Fruit fly (Drosophila melanogaster): ENCODE data around the gene Galphaf.

Gene Galphaf

DNA sequence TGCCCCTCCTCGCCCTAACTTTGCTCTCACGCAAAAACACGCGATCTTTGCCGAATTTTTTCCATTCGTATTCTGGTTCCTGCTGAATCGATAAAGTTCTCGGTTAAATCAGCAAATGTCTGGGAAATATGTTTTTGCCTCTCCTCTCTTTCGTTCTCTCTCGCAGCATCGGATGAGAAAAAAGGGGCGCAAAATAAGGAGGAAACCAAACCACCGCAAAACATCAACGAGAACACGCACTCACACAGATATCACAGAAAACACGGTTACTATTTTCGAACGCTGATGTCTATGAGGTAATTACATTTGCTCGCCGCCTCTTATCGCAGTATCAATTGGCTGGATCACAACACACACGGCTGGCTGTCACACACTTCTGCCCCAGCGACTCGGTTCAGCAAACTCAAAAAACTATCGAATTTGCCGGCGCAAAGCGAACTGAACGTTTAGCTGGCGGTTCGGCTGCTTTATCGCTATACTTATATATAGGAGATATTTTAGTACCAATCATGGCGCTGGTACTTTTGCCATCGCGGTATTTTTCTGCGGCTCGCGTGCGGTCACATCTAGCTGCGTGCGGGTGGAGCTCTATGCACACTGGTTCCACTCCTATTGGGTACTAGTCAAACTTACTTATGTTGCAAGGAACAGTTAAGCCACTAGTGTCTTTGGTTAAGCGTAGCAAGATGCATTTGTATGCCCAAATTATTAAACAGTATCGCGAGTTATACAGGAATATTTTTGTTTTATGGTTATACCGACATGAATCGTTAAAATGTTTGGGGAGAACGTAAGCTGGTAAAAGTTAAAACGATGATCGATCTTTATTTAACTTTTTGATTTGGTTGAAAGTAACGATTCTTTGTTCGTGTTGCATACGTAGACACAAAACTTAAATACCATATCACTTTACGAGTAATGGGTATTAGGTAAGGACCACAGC lies 6.3 kb downstream of the Galphaf start, which contains the start of gene Baldspot (continued):
- TF ChIP-seq Blimp-1 (GFP tag; optimal IDR thresholded peaks at IDR 0.05) (peak; percentile 40), svp (GFP tag) (peak; percentile 84), CG4318 (GFP tag; optimal IDR thresholded peaks at IDR 0.05) (peak; percentile 52), CG8119 (GFP tag; IDR thresholded peaks at IDR 0.05) (peak; percentile 66; the same call in 1 of the 3 replicates), esn (GFP tag; optimal IDR thresholded peaks at IDR 0.05) (peak; percentile 59), Smox (GFP tag; optimal IDR thresholded peaks at IDR 0.05) (no peak), Sox14 (GFP tag; optimal IDR thresholded peaks at IDR 0.05) (peak; percentile 68), CG10669 (GFP tag; optimal IDR thresholded peaks at IDR 0.05) (peak; percentile 89), spab (GFP tag; optimal IDR thresholded peaks at IDR 0.05) (peak; percentile 81), CG8632 (GFP tag; optimal IDR thresholded peaks at IDR 0.05) (no peak), CG9139 (GFP tag; optimal IDR thresholded peaks at IDR 0.05) (peak; percentile 63), CG3919 (GFP tag; optimal IDR thresholded peaks at IDR 0.05) (peak; percentile 89), acj6 (GFP tag; optimal IDR thresholded peaks at IDR 0.05) (peak; percentile 36), CG32006 (GFP tag; optimal IDR thresholded peaks at IDR 0.05) (peak; percentile 68), Sox15 (GFP tag; optimal IDR thresholded peaks at IDR 0.05) (peak; percentile 8), net (GFP tag; optimal IDR thresholded peaks at IDR 0.05) (no peak), Ets96B (tag; optimal IDR thresholded peaks at IDR 0.05) (peak; percentile 86), topi (GFP tag; optimal IDR thresholded peaks at IDR 0.05) (peak; percentile 86), Gug (GFP tag; IDR thresholded peaks at IDR 0.05) (0 out of 2 replicates have a peak, but pooled peaks have one; percentile 34), CG6163 (GFP tag; IDR thresholded peaks at IDR 0.05) (peak; percentile 74; the same call in 2 of the 3 replicates), vri (GFP tag; optimal IDR thresholded peaks at IDR 0.05) (peak; percentile 83), Lpt (GFP tag; optimal IDR thresholded peaks at IDR 0.05) (peak; percentile 77), Hr4 (GFP tag; optimal IDR thresholded peaks at IDR 0.05) (peak; percentile 67), fkh (GFP tag; optimal IDR thresholded peaks at IDR 0.05) (peak; percentile 23), CG8319 (GFP tag; optimal IDR thresholded peaks at IDR 0.05) (peak; percentile 64), pdm3 (GFP tag; optimal IDR thresholded peaks at IDR 0.05) (peak; percentile 64), fd85E (GFP tag; optimal IDR thresholded peaks at IDR 0.05) (peak; percentile 56), ss (GFP tag; optimal IDR thresholded peaks at IDR 0.05) (peak; percentile 69 to 84), fd59A (GFP tag; optimal IDR thresholded peaks at IDR 0.05) (peak; percentile 21)

DNA sequence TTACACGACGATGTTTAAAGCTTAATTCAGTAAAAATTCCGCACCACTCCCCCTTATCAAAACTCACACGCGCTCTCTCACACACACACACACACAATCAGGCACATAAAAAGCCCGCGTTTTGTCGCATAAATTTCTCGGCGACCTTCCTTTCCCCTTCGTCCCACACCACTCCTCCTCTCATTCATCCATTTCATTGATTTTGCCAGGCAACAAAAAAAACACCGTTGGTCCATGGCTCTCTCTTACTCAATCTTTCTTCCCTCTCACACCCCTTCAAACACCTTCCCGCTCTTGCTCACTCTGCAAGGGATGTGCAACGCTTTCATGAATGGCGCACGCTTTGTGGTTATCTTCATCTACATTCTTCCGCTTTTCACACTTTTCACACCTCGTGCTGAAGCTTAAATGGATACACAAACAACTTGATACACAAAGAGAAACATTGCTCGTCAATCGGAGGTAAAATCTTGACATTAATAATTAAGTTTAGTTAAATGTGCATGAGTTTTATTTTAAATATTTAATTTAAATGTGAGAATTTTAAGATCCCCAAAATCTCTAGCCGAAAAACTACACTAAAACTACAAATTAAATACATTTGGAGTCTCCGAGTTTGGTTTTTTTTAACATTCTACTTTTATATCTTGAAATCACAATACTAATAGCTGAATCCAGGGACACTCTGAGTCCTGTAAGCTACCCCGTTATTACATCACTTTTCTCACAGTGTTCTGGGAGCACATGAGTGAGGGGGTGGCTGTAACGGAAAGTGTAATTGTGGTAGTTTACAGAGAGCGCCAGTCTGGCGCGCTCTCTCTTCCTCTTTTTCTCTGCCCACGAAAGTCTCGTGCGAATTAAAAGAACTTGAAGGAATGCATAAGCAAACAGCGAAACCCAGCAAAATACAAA lies 7.5 kb downstream of the Galphaf start:
- TF ChIP-seq CG3032 (tag; optimal IDR thresholded peaks at IDR 0.05) (peak; percentile 96), acj6 (GFP tag; optimal IDR thresholded peaks at IDR 0.05) (peak; percentile 97), CG6163 (GFP tag; IDR thresholded peaks at IDR 0.05) (peak; percentile 93), CG15336 (GFP tag; IDR thresholded peaks at IDR 0.05) (peak; percentile 97), CG32006 (GFP tag; optimal IDR thresholded peaks at IDR 0.05) (peak; percentile 99), Sox102F (GFP tag; optimal IDR thresholded peaks at IDR 0.05) (peak; percentile 92), dac (GFP tag; optimal IDR thresholded peaks at IDR 0.05) (peak; percentile 96), esn (GFP tag; optimal IDR thresholded peaks at IDR 0.05) (peak; percentile 97), Hr38 (GFP tag; optimal IDR thresholded peaks at IDR 0.05) (peak; percentile 50), CG8319 (GFP tag; optimal IDR thresholded peaks at IDR 0.05) (peak; percentile 93), fd85E (GFP tag; optimal IDR thresholded peaks at IDR 0.05) (peak; percentile 71), Ets96B (tag; optimal IDR thresholded peaks at IDR 0.05) (peak; percentile 96), fd59A (GFP tag; optimal IDR thresholded peaks at IDR 0.05) (peak; percentile 96), CG8632 (GFP tag; optimal IDR thresholded peaks at IDR 0.05) (peak; percentile 96), CG7368 (GFP tag; optimal IDR thresholded peaks at IDR 0.05) (peak; percentile 93), CG11762 (GFP tag; optimal IDR thresholded peaks at IDR 0.05; ENCODE audit: insufficient read depth) (peak; percentile 97), spab (GFP tag; optimal IDR thresholded peaks at IDR 0.05) (peak; percentile 98), Hr39 (GFP tag; optimal IDR thresholded peaks at IDR 0.05) (peak; percentile 93), lz (GFP tag; optimal IDR thresholded peaks at IDR 0.05) (peak; percentile 95), CG31627 (GFP tag; optimal IDR thresholded peaks at IDR 0.05) (peak; percentile 94), net (GFP tag; optimal IDR thresholded peaks at IDR 0.05) (peak; percentile 97), CG6792 (GFP tag; optimal IDR thresholded peaks at IDR 0.05) (peak; percentile 96), CG10631 (GFP tag; optimal IDR thresholded peaks at IDR 0.05) (peak; percentile 97), eg (GFP tag; IDR thresholded peaks at IDR 0.05) (peak; percentile 95), CG11902 (GFP tag; optimal IDR thresholded peaks at IDR 0.05) (peak; percentile 95), salr (GFP tag; optimal IDR thresholded peaks at IDR 0.05) (peak; percentile 88 to 98), Eip78C (GFP tag) (peak; percentile 99)

All from whole organism, prepupa.